Worm (Caenorhabditis elegans) whole organism, L3 larva: Measurements from ENCODE around the gene T16G12.1.
A peak's percentile ranks its signal among the peaks of the same experiment; 100 is the strongest.

ENCODE experiments used
- ZK546.5 ChIP-seq: sonication (generic microtip); optimal IDR thresholded peaks from 2 replicates; lab custom pipeline; 2017; ENCODE audit warnings: missing biosample characterization, missing genetic modification characterization
- aly-2 ChIP-seq: fragments of 150-350 bp; optimal IDR thresholded peaks from 2 replicates; lab custom pipeline; 2014; ENCODE audit warnings: missing biosample characterization, missing genetic modification characterization
- ama-1 ChIP-seq: fragments of 150-350 bp; optimal IDR thresholded peaks from 2 replicates; lab custom pipeline; 2018
- ceh-16 ChIP-seq: sonication (generic microtip); optimal IDR thresholded peaks from 2 replicates; lab custom pipeline; 2017; ENCODE audit warnings: missing biosample characterization, missing genetic modification characterization
- ceh-28 ChIP-seq: fragments of 150-350 bp; optimal IDR thresholded peaks from 2 replicates; lab custom pipeline; 2014; ENCODE audit warnings: missing biosample characterization, missing genetic modification reagents, missing genetic modification characterization
- ceh-9 ChIP-seq: sonication (generic microtip); optimal IDR thresholded peaks from 2 replicates; lab custom pipeline; 2018; ENCODE audit warnings: missing biosample characterization, missing genetic modification characterization
- egl-27 ChIP-seq: sonication (generic microtip); optimal IDR thresholded peaks from 4 replicates; lab custom pipeline; 2017; ENCODE audit warnings: missing biosample characterization, missing genetic modification reagents, missing genetic modification characterization
- elt-1 ChIP-seq: fragments of 150-350 bp; optimal IDR thresholded peaks from 2 replicates; lab custom pipeline; 2014; ENCODE audit warnings: missing biosample characterization, missing genetic modification characterization
- elt-2 ChIP-seq: sonication (generic microtip); optimal IDR thresholded peaks from 2 replicates; lab custom pipeline; 2016; ENCODE audit warnings: missing genetic modification reagents, mild to moderate bottlenecking, missing genetic modification characterization, missing compliant biosample characterization
- eor-1 ChIP-seq, 2 experiments: fragments of 150-350 bp; optimal IDR thresholded peaks; 2 replicates each; lab custom pipeline; 2014 to 2018; ENCODE audit warnings: missing biosample characterization in 2 of 2, missing genetic modification characterization in 2 of 2
- fkh-10 ChIP-seq: sonication (generic microtip); optimal IDR thresholded peaks from 2 replicates; lab custom pipeline; 2017; ENCODE audit warnings: missing biosample characterization, missing genetic modification reagents, missing genetic modification characterization
- fkh-2 ChIP-seq: fragments of 150-350 bp; optimal IDR thresholded peaks from 2 replicates; lab custom pipeline; 2014; ENCODE audit warnings: missing biosample characterization, missing genetic modification reagents, missing genetic modification characterization
- fos-1 ChIP-seq: fragments of 150-350 bp; optimal IDR thresholded peaks from 2 replicates; lab custom pipeline; 2014; ENCODE audit warnings: missing biosample characterization, missing genetic modification characterization
- hmg-11 ChIP-seq: sonication (generic microtip); optimal IDR thresholded peaks from 2 replicates; lab custom pipeline; 2016; ENCODE audit warnings: missing genetic modification characterization, missing compliant biosample characterization
- jun-1 ChIP-seq: fragments of 150-350 bp; optimal IDR thresholded peaks from 2 replicates; lab custom pipeline; 2014; ENCODE audit warnings: missing biosample characterization, missing genetic modification reagents, missing genetic modification characterization
- lin-15B ChIP-seq: fragments of 150-350 bp; optimal IDR thresholded peaks from 2 replicates; lab custom pipeline; 2014; ENCODE audit warnings: missing biosample characterization, missing genetic modification characterization
- lin-39 ChIP-seq: fragments of 150-350 bp; optimal IDR thresholded peaks from 2 replicates; lab custom pipeline; 2018; ENCODE audit warnings: missing biosample characterization, missing genetic modification reagents, missing genetic modification characterization
- lsy-12 ChIP-seq: sonication (generic microtip); optimal IDR thresholded peaks from 2 replicates; lab custom pipeline; 2016; ENCODE audit warnings: mild to moderate bottlenecking, missing genetic modification characterization, missing compliant biosample characterization
- mdl-1 ChIP-seq: fragments of 150-350 bp; optimal IDR thresholded peaks from 2 replicates; lab custom pipeline; 2014; ENCODE audit warnings: missing biosample characterization, missing genetic modification characterization
- mml-1 ChIP-seq: fragments of 150-350 bp; sonication (generic microtip); optimal IDR thresholded peaks from 3 replicates; lab custom pipeline; 2014; ENCODE audit warnings: missing biosample characterization, missing genetic modification characterization
- nfya-1 ChIP-seq: sonication (generic microtip); optimal IDR thresholded peaks from 2 replicates; lab custom pipeline; 2017; ENCODE audit warnings: missing genetic modification characterization, mild to moderate bottlenecking, missing compliant biosample characterization, antibody characterized with exemption, moderate library complexity; ENCODE audit not compliant: insufficient read depth
- nhr-11 ChIP-seq: fragments of 150-350 bp; optimal IDR thresholded peaks from 2 replicates; lab custom pipeline; 2014; ENCODE audit warnings: missing biosample characterization, missing genetic modification characterization
- nhr-12 ChIP-seq: fragments of 150-350 bp; optimal IDR thresholded peaks from 2 replicates; lab custom pipeline; 2014; ENCODE audit warnings: missing biosample characterization, missing genetic modification characterization
- nhr-23 ChIP-seq: fragments of 150-350 bp; optimal IDR thresholded peaks from 2 replicates; lab custom pipeline; 2014; ENCODE audit warnings: missing biosample characterization, missing genetic modification reagents, missing genetic modification characterization
- nhr-25 ChIP-seq: sonication (generic microtip); optimal IDR thresholded peaks from 2 replicates; lab custom pipeline; 2017; ENCODE audit warnings: missing biosample characterization, missing genetic modification characterization
- nhr-28 ChIP-seq: fragments of 150-350 bp; optimal IDR thresholded peaks from 2 replicates; lab custom pipeline; 2014; ENCODE audit warnings: missing biosample characterization, missing genetic modification characterization
- nhr-67 ChIP-seq: fragments of 150-350 bp; optimal IDR thresholded peaks from 2 replicates; lab custom pipeline; 2014; ENCODE audit warnings: missing biosample characterization, missing genetic modification characterization
- nhr-76 ChIP-seq: fragments of 150-350 bp; sonication (generic microtip); optimal IDR thresholded peaks from 5 replicates; lab custom pipeline; 2014; ENCODE audit warnings: missing biosample characterization, missing genetic modification characterization
- nhr-77 ChIP-seq: fragments of 150-350 bp; optimal IDR thresholded peaks from 2 replicates; lab custom pipeline; 2014; ENCODE audit warnings: missing biosample characterization, missing genetic modification characterization
- pha-4 ChIP-seq: fragments of 150-350 bp; optimal IDR thresholded peaks from 2 replicates; lab custom pipeline; 2014; ENCODE audit warnings: missing biosample characterization, missing genetic modification reagents, missing genetic modification characterization
- skn-1 ChIP-seq: fragments of 150-350 bp; optimal IDR thresholded peaks from 2 replicates; lab custom pipeline; 2014; ENCODE audit warnings: missing biosample characterization, missing genetic modification characterization
- snpc-4 ChIP-seq: fragments of 150-350 bp; optimal IDR thresholded peaks from 2 replicates; lab custom pipeline; 2014; ENCODE audit warnings: missing biosample characterization, missing genetic modification characterization
- tbx-2 ChIP-seq: sonication (generic microtip); optimal IDR thresholded peaks from 2 replicates; lab custom pipeline; 2016; ENCODE audit warnings: mild to moderate bottlenecking, missing genetic modification characterization, missing compliant biosample characterization
- unc-62 ChIP-seq: fragments of 150-350 bp; sonication (generic microtip); optimal IDR thresholded peaks from 4 replicates; lab custom pipeline; 2014; ENCODE audit warnings: missing biosample characterization, missing genetic modification reagents, missing genetic modification characterization
- zag-1 ChIP-seq: fragments of 150-350 bp; optimal IDR thresholded peaks from 2 replicates; lab custom pipeline; 2014; ENCODE audit warnings: missing biosample characterization, missing genetic modification characterization
- ztf-11 ChIP-seq: fragments of 150-350 bp; optimal IDR thresholded peaks from 2 replicates; lab custom pipeline; 2014; ENCODE audit warnings: missing biosample characterization, missing genetic modification characterization

The T16G12.1 gene

ce11 chrIII:10016413-10017051, 33.1 kb downstream of the T16G12.1 start, which contains the start of gene rgs-1:
rgs-1 (minus strand) TSS chrIII:10016558.
- TF ChIP-seq ZK546.5 (tag; lab: Kevin White, UChicago) (no peak), nfya-1 (peak; percentile 77), fkh-10 (GFP tag; lab: Kevin White, UChicago) (peak; percentile 86), lin-15B (tag; lab: Kevin White, UChicago) (peak; percentile 28), aly-2 (tag; lab: Kevin White, UChicago) (no peak), hmg-11 (peak; percentile 79), nhr-28 (no peak), snpc-4 (tag; lab: Kevin White, UChicago) (peak; percentile 25), pha-4 (tag; lab: Kevin White, UChicago) (peak; percentile 5), zag-1 (tag; lab: Kevin White, UChicago) (no peak), skn-1 (tag; lab: Kevin White, UChicago) (peak; percentile 21)

DNA sequence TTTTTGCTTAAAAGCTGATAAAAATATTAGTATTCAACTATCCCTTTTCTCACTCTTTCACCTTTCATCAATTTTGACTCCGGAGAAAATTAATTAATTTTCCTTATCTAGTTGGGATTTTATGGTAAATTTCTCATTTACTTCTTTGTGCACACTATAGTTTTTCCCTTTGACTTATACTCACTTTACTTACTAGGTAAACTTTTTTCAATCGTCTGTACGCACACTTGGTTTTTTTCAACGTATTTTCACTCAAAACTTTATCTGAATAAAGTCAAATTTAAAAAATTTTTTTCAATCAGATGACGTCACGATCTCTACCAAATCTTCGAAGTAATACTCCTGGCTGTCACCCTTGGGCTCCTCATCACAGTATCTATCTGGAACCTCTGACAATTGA, 37.5 kb downstream of the T16G12.1 start, which contains the start of gene C05B5.16:
TSS of gene C05B5.16 (plus strand) at position 301 of the 400 bp plus-strand sequence.
- no peak for TF ChIP-seq egl-27 (tag; lab: Kevin White, UChicago)
- TF ChIP-seq lsy-12 (tag; lab: Kevin White, UChicago), result no peak
- TF ChIP-seq elt-2 (tag; lab: Kevin White, UChicago), result no peak
- no peak for TF ChIP-seq nhr-67
- no peak for TF ChIP-seq mdl-1 (tag; lab: Kevin White, UChicago)
- TF ChIP-seq jun-1 (tag; lab: Kevin White, UChicago), result no peak
- TF ChIP-seq pha-4 (tag; lab: Kevin White, UChicago), result no peak
- TF ChIP-seq unc-62 (GFP tag; lab: Kevin White, UChicago), result no peak
- TF ChIP-seq fkh-2 (tag; lab: Kevin White, UChicago), result no peak

DNA sequence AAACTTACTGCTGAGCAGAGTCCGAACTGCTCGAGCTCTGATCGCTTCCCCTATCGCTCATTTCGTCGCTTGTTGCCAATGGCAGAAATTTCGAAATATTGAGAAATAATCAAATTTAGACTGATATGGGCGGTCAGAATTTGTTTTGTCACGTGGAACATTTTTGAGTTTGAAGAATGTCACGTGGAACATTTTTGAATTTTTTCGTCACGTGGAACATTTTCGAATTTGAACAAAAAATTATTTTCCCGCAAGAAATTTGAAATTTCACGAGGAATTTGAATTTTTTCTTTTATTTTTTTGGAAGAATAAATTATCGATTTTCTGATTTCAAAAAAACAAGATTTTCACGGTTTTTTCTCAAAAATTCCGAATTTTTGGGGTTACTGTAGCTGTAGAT, 39.5 kb downstream of the T16G12.1 start, which contains the start of gene fbxa-155:
TSS of gene fbxa-155 (minus strand) at position 101 of the 400 bp plus-strand sequence.
- no peak for TF ChIP-seq nhr-11 (tag; lab: Kevin White, UChicago)
- no peak for TF ChIP-seq nfya-1
- TF ChIP-seq hmg-11, result no peak
- TF ChIP-seq ceh-9 (tag; lab: Kevin White, UChicago), result no peak
- TF ChIP-seq lin-39 (tag; lab: Kevin White, UChicago), result no peak

- peak; percentile 91 for TF ChIP-seq nhr-25 (tag; lab: Kevin White, UChicago)
- TF ChIP-seq ceh-28 (tag; lab: Kevin White, UChicago), result peak; percentile 34
- no peak for TF ChIP-seq jun-1 (tag; lab: Kevin White, UChicago)
- peak; percentile 73 for TF ChIP-seq nhr-23 (tag; lab: Kevin White, UChicago)
- TF ChIP-seq elt-1 (tag; lab: Kevin White, UChicago), result peak; percentile 83
- TF ChIP-seq mml-1 (tag; lab: Kevin White, UChicago), result no peak
Observed at ce11 chrIII:10006734-10007348, 42.8 kb downstream of the T16G12.1 start, which contains the start of gene C05B5.8. C05B5.8 (minus strand) TSS chrIII:10006784.

ce11 chrIII:10004213-10004612, 45.4 kb downstream of the T16G12.1 start, which contains the start of gene C05B5.11:
C05B5.11 (plus strand) TSS chrIII:10004513.
- TF ChIP-seq hmg-11, result no peak
- TF ChIP-seq fos-1, result no peak
- no peak for TF ChIP-seq eor-1 (tag; optimal IDR thresholded peaks at IDR 0.05; lab: Kevin White, UChicago)
- no peak for TF ChIP-seq egl-27 (tag; lab: Kevin White, UChicago)
- no peak for TF ChIP-seq fkh-2 (tag; lab: Kevin White, UChicago)
- TF ChIP-seq nhr-76 (tag; lab: Kevin White, UChicago), result no peak
- no peak for TF ChIP-seq ztf-11 (tag; lab: Kevin White, UChicago)
- no peak for TF ChIP-seq tbx-2 (tag; lab: Kevin White, UChicago)
- no peak for TF ChIP-seq nhr-12 (tag; lab: Kevin White, UChicago)
- no peak for TF ChIP-seq ceh-28 (tag; lab: Kevin White, UChicago)
- no peak for TF ChIP-seq ceh-16
- no peak for TF ChIP-seq lsy-12 (tag; lab: Kevin White, UChicago)
- no peak for TF ChIP-seq ama-1 (lab: Kevin White, UChicago)
- no peak for TF ChIP-seq skn-1 (tag; lab: Kevin White, UChicago)
- no peak for TF ChIP-seq nhr-77 (tag; lab: Kevin White, UChicago)
